Worm (Caenorhabditis elegans): ENCODE data around the gene kvs-3.

Gene kvs-3

DNA sequence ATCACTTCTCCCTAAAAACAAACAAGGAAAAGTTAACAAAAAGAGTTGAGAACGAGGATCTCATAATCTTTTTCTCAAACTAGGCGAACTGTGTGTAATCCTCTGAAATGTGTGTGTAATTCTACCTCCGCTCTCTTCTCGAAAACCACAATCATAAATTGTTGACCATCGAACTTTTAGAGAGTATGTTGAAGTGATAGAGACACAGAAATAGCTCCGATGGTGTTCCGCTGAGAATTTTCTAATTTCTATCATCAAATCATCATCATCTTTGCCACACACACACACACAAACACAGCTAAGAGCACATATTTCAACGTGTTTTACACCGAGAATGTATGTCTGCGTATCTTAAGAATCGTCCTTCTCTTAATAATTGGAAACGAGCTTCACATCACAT, 22.5 kb upstream of the kvs-3 start:
- TF ChIP-seq unc-30 (tag; optimal IDR thresholded peaks at IDR 0.05) (no peak), unc-62 (GFP tag; optimal IDR thresholded peaks at IDR 0.05) (no peak), lin-14 (GFP tag; optimal IDR thresholded peaks at IDR 0.05) (peak; percentile 15), nhr-12 (tag; optimal IDR thresholded peaks at IDR 0.05) (no peak), ama-1 (optimal IDR thresholded peaks at IDR 0.05) (no peak), nhr-20 (tag; optimal IDR thresholded peaks at IDR 0.05) (no peak), ceh-88 (GFP tag; IDR thresholded peaks at IDR 0.05) (no peak), isw-1 (GFP tag; IDR thresholded peaks at IDR 0.05) (no peak), fkh-10 (GFP tag; optimal IDR thresholded peaks at IDR 0.05) (no peak), xbp-1 (tag; optimal IDR thresholded peaks at IDR 0.05) (no peak), snu-23 (GFP tag; optimal IDR thresholded peaks at IDR 0.05) (no peak), ets-5 (GFP tag; IDR thresholded peaks at IDR 0.05) (no peak), Y116A8C.19 (tag; optimal IDR thresholded peaks at IDR 0.05; ENCODE audit: borderline replicate concordance) (no peak), lin-13 (GFP tag; optimal IDR thresholded peaks at IDR 0.05) (no peak), sup-37 (GFP tag; optimal IDR thresholded peaks at IDR 0.05) (no peak), dsc-1 (tag; optimal IDR thresholded peaks at IDR 0.05) (peak; percentile 25)

DNA sequence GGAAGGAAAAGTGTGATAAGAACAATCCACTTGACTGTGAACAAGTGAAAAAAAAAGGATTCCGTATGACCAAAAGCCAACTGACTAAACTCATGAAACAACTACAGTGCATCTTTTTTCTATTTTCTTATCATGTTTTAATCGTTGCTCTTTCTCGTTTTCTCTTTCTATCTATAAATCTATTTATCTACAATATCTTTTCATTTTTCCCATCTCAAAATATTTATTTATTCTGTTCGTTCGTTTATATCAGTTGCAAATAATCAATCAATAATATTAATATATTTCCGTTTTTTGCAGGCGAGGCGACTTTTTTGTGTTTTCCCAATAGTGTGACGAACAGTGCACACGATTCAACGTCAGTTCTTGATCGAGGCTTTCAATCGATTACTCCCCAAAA, 20.8 kb upstream of the kvs-3 start, which contains the start of gene F44A2.5:
Gene F44A2.5 (plus strand): TSS at position 301 of the 400 bp plus-strand sequence.
- TF ChIP-seq tbx-2 (tag; optimal IDR thresholded peaks at IDR 0.05) (no peak), ceh-8 (GFP tag; optimal IDR thresholded peaks at IDR 0.05) (no peak), egl-13 (tag; optimal IDR thresholded peaks at IDR 0.05) (no peak), nhr-77 (tag; optimal IDR thresholded peaks at IDR 0.05) (no peak), ces-1 (GFP tag; optimal IDR thresholded peaks at IDR 0.05) (no peak), fos-1 (tag; optimal IDR thresholded peaks at IDR 0.05) (no peak), tlp-1 (tag; optimal IDR thresholded peaks at IDR 0.05) (no peak), irx-1 (tag; optimal IDR thresholded peaks at IDR 0.05) (no peak), lin-35 (GFP tag; optimal IDR thresholded peaks at IDR 0.05) (no peak)

DNA sequence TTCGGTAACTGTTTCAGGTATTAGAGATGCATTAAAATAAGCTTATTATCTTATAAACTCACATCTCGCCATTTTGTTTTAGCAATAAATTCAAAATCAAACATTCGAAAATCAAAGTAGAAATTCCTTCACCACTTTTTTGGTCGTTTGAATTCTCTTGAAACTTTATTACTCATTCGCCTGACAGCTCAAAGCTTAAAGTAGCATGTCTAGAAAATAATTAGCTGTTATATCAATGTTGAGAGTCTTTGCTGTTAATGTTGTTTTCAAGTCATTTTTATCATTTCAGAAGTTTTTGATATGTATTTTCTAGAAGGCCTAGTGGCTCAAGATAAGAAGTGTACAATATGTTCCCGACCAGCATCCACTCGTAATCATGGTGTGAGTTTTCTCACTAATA, 15.1 kb upstream of the kvs-3 start, which contains the start of gene nhr-39:
Gene nhr-39 (plus strand): TSS at position 301 of the 400 bp plus-strand sequence.
- no peak for TF ChIP-seq unc-86 (tag; optimal IDR thresholded peaks at IDR 0.05)
- no peak for TF ChIP-seq aly-2 (tag; optimal IDR thresholded peaks at IDR 0.05)
- no peak for TF ChIP-seq grh-1 (GFP tag; IDR thresholded peaks at IDR 0.05)
- TF ChIP-seq fkh-8 (tag; optimal IDR thresholded peaks at IDR 0.05) = no peak
- TF ChIP-seq lin-14 (GFP tag; optimal IDR thresholded peaks at IDR 0.05) = no peak
- TF ChIP-seq efl-3 (GFP tag; optimal IDR thresholded peaks at IDR 0.05) = no peak
- TF ChIP-seq lin-35 (GFP tag; optimal IDR thresholded peaks at IDR 0.05) = no peak
- TF ChIP-seq pqm-1 (tag; optimal IDR thresholded peaks at IDR 0.05) = no peak
- TF ChIP-seq C16A3.4 (tag; optimal IDR thresholded peaks at IDR 0.05) = no peak
- no peak for TF ChIP-seq lir-3 (tag; optimal IDR thresholded peaks at IDR 0.05; ENCODE audit: poor library complexity)
- TF ChIP-seq nhr-90 (tag; optimal IDR thresholded peaks at IDR 0.05; ENCODE audit: poor library complexity) = no peak
- no peak for TF ChIP-seq nhr-76 (tag; optimal IDR thresholded peaks at IDR 0.05)
- no peak for TF ChIP-seq nhr-20 (tag; optimal IDR thresholded peaks at IDR 0.05)
- TF ChIP-seq sptf-1 (tag; optimal IDR thresholded peaks at IDR 0.05) = no peak
- TF ChIP-seq nhr-77 (tag; optimal IDR thresholded peaks at IDR 0.05) = no peak

DNA sequence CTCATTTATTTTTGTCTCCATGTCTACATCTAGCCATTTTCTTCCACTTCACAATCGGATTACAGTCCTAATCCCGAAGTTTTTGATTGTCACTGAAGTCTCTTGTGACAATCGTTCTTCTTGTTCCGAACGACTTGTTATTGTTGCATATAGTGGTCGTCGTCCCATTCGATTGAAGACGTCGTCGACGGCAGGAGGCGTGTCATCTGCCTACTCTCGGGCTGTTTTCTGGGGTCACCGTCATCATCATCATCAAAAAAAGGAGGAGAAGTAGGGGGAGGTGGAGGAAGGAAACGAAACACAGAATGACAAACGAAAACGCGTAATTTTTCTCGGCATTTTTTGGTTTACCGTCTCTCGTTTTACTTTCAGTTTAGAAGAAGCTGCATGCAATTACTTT, 13.0 kb upstream of the kvs-3 start, which contains the start of gene F44A2.3:
Gene F44A2.3 (plus strand): TSS at position 301 of the 400 bp plus-strand sequence.
- no peak for TF ChIP-seq tlp-1 (tag; optimal IDR thresholded peaks at IDR 0.05)
- no peak for TF ChIP-seq lsy-2 (tag; optimal IDR thresholded peaks at IDR 0.05)
- no peak for TF ChIP-seq efl-1 (optimal IDR thresholded peaks at IDR 0.05)
- peak in 1 of 2 experiments; percentile 29 for TF ChIP-seq efl-1 (GFP tag; optimal IDR thresholded peaks at IDR 0.05 in 1 of 2)
- TF ChIP-seq nhr-85 (tag) = no peak
- no peak for TF ChIP-seq pqm-1 (tag; optimal IDR thresholded peaks at IDR 0.05)
- peak; percentile 26 for TF ChIP-seq blmp-1 (tag; optimal IDR thresholded peaks at IDR 0.05)
- TF ChIP-seq lin-35 (GFP tag; optimal IDR thresholded peaks at IDR 0.05) = no peak
- TF ChIP-seq ceh-82 (tag; optimal IDR thresholded peaks at IDR 0.05) = no peak

Measured in whole organism, L1 larva.